ENCODE assay signal across 5 fruit fly cellular contexts in genomic region chr3L:448050-449039, dm6.
TF ChIP-seq lines count a peak whose summit lies in the region.

No protein-coding gene starts in this region.

- no peak for TF ChIP-seq CTCF in whole organism, embryonic (GFP tag; optimal IDR thresholded peaks at IDR 0.05; lab: Kevin White, UChicago)

TF ChIP-seq in whole organism, adult, 20 proteins besides CTCF, POLR2A, EP300 and RAD21:
- TF ChIP-seq CG5204 (GFP tag; optimal IDR thresholded peaks at IDR 0.05; lab: Kevin White, UChicago), result no peak
- TF ChIP-seq kay (GFP tag; lab: Kevin White, UChicago; ENCODE audit: borderline replicate concordance), result peak; percentile 81
- TF ChIP-seq CG14711 (tag; optimal IDR thresholded peaks at IDR 0.05; lab: Kevin White, UChicago), result no peak
- TF ChIP-seq CG12768 (GFP tag; optimal IDR thresholded peaks at IDR 0.05; lab: Kevin White, UChicago), result peak; percentile 54
- no peak for TF ChIP-seq Clk (GFP tag; optimal IDR thresholded peaks at IDR 0.05; lab: Kevin White, UChicago)
- TF ChIP-seq pad (GFP tag; optimal IDR thresholded peaks at IDR 0.05; lab: Kevin White, UChicago), result peak; percentile 2
- TF ChIP-seq CG33017 (tag; optimal IDR thresholded peaks at IDR 0.05; lab: Kevin White, UChicago), result peak; percentile 1
- TF ChIP-seq Mnt (GFP tag; optimal IDR thresholded peaks at IDR 0.05; lab: Kevin White, UChicago), result peak; percentile 30
- TF ChIP-seq Hr96 (GFP tag; optimal IDR thresholded peaks at IDR 0.05; lab: Kevin White, UChicago), result peak; percentile 35
- no peak for TF ChIP-seq CG11617 (GFP tag; optimal IDR thresholded peaks at IDR 0.05; lab: Kevin White, UChicago)
- peak; percentile 71 for TF ChIP-seq cic (GFP tag; optimal IDR thresholded peaks at IDR 0.05; lab: Kevin White, UChicago)
- TF ChIP-seq CG7101 (tag; optimal IDR thresholded peaks at IDR 0.05; lab: Kevin White, UChicago), result peak; percentile 18
- TF ChIP-seq toe (GFP tag; optimal IDR thresholded peaks at IDR 0.05; lab: Kevin White, UChicago), result no peak
- no peak for TF ChIP-seq Crg-1 (GFP tag; optimal IDR thresholded peaks at IDR 0.05; lab: Kevin White, UChicago)
- no peak for TF ChIP-seq ovo (GFP tag; optimal IDR thresholded peaks at IDR 0.05; lab: Kevin White, UChicago)
- TF ChIP-seq CG7045 (GFP tag; optimal IDR thresholded peaks at IDR 0.05; lab: Kevin White, UChicago), result peak; percentile 7
- no peak for TF ChIP-seq bab1 (GFP tag; optimal IDR thresholded peaks at IDR 0.05; lab: Kevin White, UChicago)
- no peak for TF ChIP-seq tj (GFP tag; optimal IDR thresholded peaks at IDR 0.05; lab: Kevin White, UChicago)

TF ChIP-seq in whole organism, embryonic, 481 proteins besides CTCF, POLR2A, EP300 and RAD21:
- TF ChIP-seq exex (tag; optimal IDR thresholded peaks at IDR 0.05; lab: Kevin White, UChicago), result peak; percentile 90
- no peak for TF ChIP-seq CG7745 (tag; optimal IDR thresholded peaks at IDR 0.05; lab: Kevin White, UChicago)
- TF ChIP-seq Deaf1 (tag; optimal IDR thresholded peaks at IDR 0.05; lab: Kevin White, UChicago), result peak; percentile 6
- peak; percentile 18 for TF ChIP-seq grn (GFP tag; optimal IDR thresholded peaks at IDR 0.05; lab: Kevin White, UChicago)
- peak; percentile 38; the same call in 1 of the 2 replicates for TF ChIP-seq crol (GFP tag; IDR thresholded peaks at IDR 0.05; lab: Robert Waterston, UW)
- peak; percentile 55 for TF ChIP-seq mirr (GFP tag; optimal IDR thresholded peaks at IDR 0.05; lab: Kevin White, UChicago)
- TF ChIP-seq GATAe (GFP tag; conservative IDR thresholded peaks at IDR 0.05; lab: Robert Waterston, UW), result peak; percentile 68
- TF ChIP-seq ERR (GFP tag; optimal IDR thresholded peaks at IDR 0.05; lab: Kevin White, UChicago), result no peak
- TF ChIP-seq chinmo (GFP tag; IDR thresholded peaks at IDR 0.05; lab: Robert Waterston, UW; ENCODE audit: partially characterized antibody), result peak; percentile 61; the same call in 1 of the 4 replicates
- peak; percentile 22 for TF ChIP-seq sug (tag; optimal IDR thresholded peaks at IDR 0.05; lab: Kevin White, UChicago)
- TF ChIP-seq CG34376 (GFP tag; optimal IDR thresholded peaks at IDR 0.05; lab: Kevin White, UChicago), result no peak

TF ChIP-seq in whole organism, prepupa, 60 proteins besides CTCF, POLR2A, EP300 and RAD21:
- TF ChIP-seq CG4318 (GFP tag; optimal IDR thresholded peaks at IDR 0.05; lab: Kevin White, UChicago) (no peak), Gug (GFP tag; IDR thresholded peaks at IDR 0.05; lab: Robert Waterston, UW) (no peak), CG8319 (GFP tag; optimal IDR thresholded peaks at IDR 0.05; lab: Kevin White, UChicago) (no peak), Sox14 (GFP tag; optimal IDR thresholded peaks at IDR 0.05; lab: Kevin White, UChicago) (no peak), Ets21C (GFP tag; optimal IDR thresholded peaks at IDR 0.05; lab: Kevin White, UChicago) (no peak), CG7368 (GFP tag; optimal IDR thresholded peaks at IDR 0.05; lab: Kevin White, UChicago) (no peak), CG31627 (GFP tag; optimal IDR thresholded peaks at IDR 0.05; lab: Kevin White, UChicago) (no peak), CG6163 (GFP tag; IDR thresholded peaks at IDR 0.05; lab: Robert Waterston, UW) (peak; percentile 27; the same call in 1 of the 3 replicates), CG6276 (GFP tag; optimal IDR thresholded peaks at IDR 0.05; lab: Kevin White, UChicago) (peak; percentile 11), Eip78C (GFP tag; lab: Kevin White, UChicago) (peak; percentile 20), cyc (GFP tag; optimal IDR thresholded peaks at IDR 0.05; lab: Kevin White, UChicago) (no peak), svp (GFP tag; lab: Kevin White, UChicago) (peak; percentile 84), fd85E (GFP tag; optimal IDR thresholded peaks at IDR 0.05; lab: Kevin White, UChicago) (no peak), vri (GFP tag; optimal IDR thresholded peaks at IDR 0.05; lab: Kevin White, UChicago) (peak; percentile 47), Sox15 (GFP tag; optimal IDR thresholded peaks at IDR 0.05; lab: Kevin White, UChicago) (no peak), Hr4 (GFP tag; optimal IDR thresholded peaks at IDR 0.05; lab: Kevin White, UChicago) (no peak), CG8119 (GFP tag; IDR thresholded peaks at IDR 0.05; lab: Robert Waterston, UW) (no peak), eg (GFP tag; IDR thresholded peaks at IDR 0.05; lab: Robert Waterston, UW) (peak; percentile 37; the same call in 1 of the 3 replicates), lz (GFP tag; optimal IDR thresholded peaks at IDR 0.05; lab: Kevin White, UChicago) (no peak), Sox102F (GFP tag; optimal IDR thresholded peaks at IDR 0.05; lab: Kevin White, UChicago) (no peak), Lpt (GFP tag; optimal IDR thresholded peaks at IDR 0.05; lab: Kevin White, UChicago) (peak; percentile 1), CG11902 (GFP tag; optimal IDR thresholded peaks at IDR 0.05; lab: Kevin White, UChicago) (no peak)

TF ChIP-seq in whole organism, pupa, 21 proteins besides CTCF, POLR2A, EP300 and RAD21:
- TF ChIP-seq EcR (GFP tag; optimal IDR thresholded peaks at IDR 0.05; lab: Kevin White, UChicago) (peak; percentile 72), Snoo (tag; optimal IDR thresholded peaks at IDR 0.05; lab: Kevin White, UChicago) (no peak), Ets98B (GFP tag; IDR thresholded peaks at IDR 0.05; lab: Robert Waterston, UW) (no peak), CG32121 (GFP tag; IDR thresholded peaks at IDR 0.05; lab: Robert Waterston, UW) (0 out of 2 replicates have a peak, but pooled peaks have one; percentile 13)

TF ChIP-seq in whole organism, wandering third instar larva, 38 proteins besides CTCF, POLR2A, EP300 and RAD21:
- peak; percentile 58 for TF ChIP-seq h (GFP tag; optimal IDR thresholded peaks at IDR 0.05; lab: Kevin White, UChicago)
- TF ChIP-seq br (GFP tag; optimal IDR thresholded peaks at IDR 0.05; lab: Kevin White, UChicago), result no peak
- TF ChIP-seq Hr83 (GFP tag; optimal IDR thresholded peaks at IDR 0.05; lab: Kevin White, UChicago; ENCODE audit: poor library complexity, severe bottlenecking), result peak; percentile 31
- TF ChIP-seq OdsH (GFP tag; optimal IDR thresholded peaks at IDR 0.05; lab: Kevin White, UChicago), result no peak
- no peak for TF ChIP-seq Rel (GFP tag; optimal IDR thresholded peaks at IDR 0.05; lab: Kevin White, UChicago)
- TF ChIP-seq Rel (tag; optimal IDR thresholded peaks at IDR 0.05; lab: Kevin White, UChicago), result peak; percentile 9
- peak; percentile 42 for TF ChIP-seq Vsx2 (GFP tag; optimal IDR thresholded peaks at IDR 0.05; lab: Kevin White, UChicago; ENCODE audit: partially characterized antibody)
- peak; percentile 6 for TF ChIP-seq Sp1 (GFP tag; optimal IDR thresholded peaks at IDR 0.05; lab: Kevin White, UChicago)
- TF ChIP-seq Hnf4 (GFP tag; optimal IDR thresholded peaks at IDR 0.05; lab: Kevin White, UChicago), result peak; percentile 33
